Worm (Caenorhabditis elegans): Measurements from ENCODE around the gene AH6.17.

ce11 chrII:9558906-9559305, 35.9 kb downstream of the AH6.17 start:
- TF ChIP-seq ces-1 (GFP tag; optimal IDR thresholded peaks at IDR 0.05) = no peak
- no peak for TF ChIP-seq nhr-28 (tag; optimal IDR thresholded peaks at IDR 0.05)

Data from whole organism, L1 larva.